Worm (Caenorhabditis elegans) whole organism, early embryonic: ENCODE data around the gene srv-24.

ENCODE experiments used
- B0310.2 ChIP-seq: sonication (generic microtip); optimal IDR thresholded peaks from 2 replicates; lab custom pipeline; 2016; ENCODE audit warnings: mild to moderate bottlenecking, missing genetic modification characterization, missing compliant biosample characterization
- ama-1 ChIP-seq: fragments of 150-350 bp; optimal IDR thresholded peaks from 2 replicates; lab custom pipeline; 2014
- ceh-36 ChIP-seq: sonication (generic microtip); optimal IDR thresholded peaks from 2 replicates; lab custom pipeline; 2016; ENCODE audit warnings: missing genetic modification characterization, inconsistent platforms, missing compliant biosample characterization
- ets-7 ChIP-seq: sonication (generic microtip); optimal IDR thresholded peaks from 2 replicates; lab custom pipeline; 2016; ENCODE audit warnings: missing genotype, missing genetic modification characterization, missing compliant biosample characterization
- hmg-4 ChIP-seq: fragments of 200-800 bp; sonication (Bioruptor generic); optimal IDR thresholded peaks from 2 replicates; lab custom pipeline; 2018; ENCODE audit warnings: mild to moderate bottlenecking, missing genetic modification characterization, missing compliant biosample characterization
- scrt-1 ChIP-seq: fragments of 200-800 bp; sonication (Bioruptor generic); IDR thresholded peaks from 2 replicates; pipeline ENCODE4 v1.3.6; 2022; ENCODE audit warnings: missing genetic modification characterization, missing compliant biosample characterization
- sea-1 ChIP-seq: fragments of 200-800 bp; sonication (Bioruptor generic); conservative IDR thresholded peaks from 2 replicates; pipeline ENCODE4 v1.3.6; 2022; ENCODE audit warnings: missing genetic modification characterization, missing compliant biosample characterization

DNA sequence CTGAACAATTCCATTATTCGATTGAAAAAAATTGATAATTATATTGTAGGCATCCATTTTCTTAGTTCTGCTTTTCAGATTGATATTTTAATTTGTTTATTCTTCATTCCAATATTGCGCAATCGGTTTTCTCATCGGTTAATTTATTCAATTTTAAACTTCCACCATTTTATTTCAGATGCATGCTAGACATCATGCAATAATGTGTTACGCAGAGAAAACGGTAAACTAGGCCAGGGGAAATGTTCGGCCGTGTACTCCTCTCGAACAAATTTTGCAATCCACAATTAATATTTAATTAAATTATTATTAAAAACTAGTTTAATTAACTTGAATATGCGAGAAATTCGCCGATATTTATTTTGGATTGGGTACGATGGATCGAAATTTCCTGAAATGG lies 31.0 kb upstream of the srv-24 start, which contains the start of gene Y73B6BL.29:
- TF ChIP-seq scrt-1 (GFP tag; lab: Robert Waterston, UW) (no peak), ama-1 (no peak), sea-1 (GFP tag; lab: Robert Waterston, UW) (no peak), ceh-36 (tag; lab: Kevin White, UChicago) (no peak), B0310.2 (no peak), hmg-4 (no peak), ets-7 (tag; lab: Kevin White, UChicago) (no peak)
